Fruit fly (Drosophila melanogaster): ENCODE measurements around the gene bcn92.

The bcn92 gene

DNA sequence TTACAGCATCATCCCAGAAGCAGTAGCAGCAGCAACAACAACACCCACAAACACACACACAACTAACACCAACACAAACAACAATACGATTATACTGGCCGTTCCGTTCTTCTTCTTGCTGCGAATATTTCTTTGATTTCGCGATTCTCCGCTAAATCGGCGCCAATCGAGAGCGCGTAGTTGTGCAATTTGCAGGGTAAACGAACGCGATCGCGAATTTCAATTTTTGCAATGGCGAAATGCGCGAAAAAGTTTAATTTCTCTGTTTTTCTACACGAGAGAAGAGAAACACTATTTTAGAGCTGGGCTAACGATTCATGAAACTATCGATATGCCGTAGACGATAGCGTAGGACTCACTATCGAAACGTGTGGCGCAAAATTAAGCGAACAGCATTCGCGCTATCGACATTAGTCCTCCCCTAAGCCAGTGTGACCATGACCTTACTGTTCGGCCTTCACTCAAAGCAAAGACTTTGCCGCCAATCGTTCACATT is 9.3 kb upstream of the bcn92 start, which contains the start of gene wapl:
Gene wapl, minus strand, starts transcription at position 316 of the 496 bp plus-strand sequence.
- TF ChIP-seq fd59A (GFP tag; optimal IDR thresholded peaks at IDR 0.05), result no peak
- TF ChIP-seq Hr39 (GFP tag; optimal IDR thresholded peaks at IDR 0.05), result peak; percentile 32
- peak; percentile 34 for TF ChIP-seq esn (GFP tag; optimal IDR thresholded peaks at IDR 0.05)
- no peak for TF ChIP-seq CG34406 (GFP tag; optimal IDR thresholded peaks at IDR 0.05)
- no peak for TF ChIP-seq fkh (GFP tag; optimal IDR thresholded peaks at IDR 0.05)
- TF ChIP-seq CG3919 (GFP tag; optimal IDR thresholded peaks at IDR 0.05), result peak; percentile 26
- TF ChIP-seq Sox14 (GFP tag; optimal IDR thresholded peaks at IDR 0.05), result peak; percentile 7
- no peak for TF ChIP-seq fd85E (GFP tag; optimal IDR thresholded peaks at IDR 0.05)
- peak; percentile 51 for TF ChIP-seq Eip78C (GFP tag)
- TF ChIP-seq dac (GFP tag; optimal IDR thresholded peaks at IDR 0.05), result no peak
- no peak for TF ChIP-seq CG32006 (GFP tag; optimal IDR thresholded peaks at IDR 0.05)
- peak; percentile 10 for TF ChIP-seq cyc (GFP tag; optimal IDR thresholded peaks at IDR 0.05)
- TF ChIP-seq CG6276 (GFP tag; optimal IDR thresholded peaks at IDR 0.05), result peak; percentile 19
- peak; percentile 26 for TF ChIP-seq svp (GFP tag)
- no peak for TF ChIP-seq Hr38 (GFP tag; optimal IDR thresholded peaks at IDR 0.05)
- TF ChIP-seq Blimp-1 (GFP tag; optimal IDR thresholded peaks at IDR 0.05), result no peak

DNA sequence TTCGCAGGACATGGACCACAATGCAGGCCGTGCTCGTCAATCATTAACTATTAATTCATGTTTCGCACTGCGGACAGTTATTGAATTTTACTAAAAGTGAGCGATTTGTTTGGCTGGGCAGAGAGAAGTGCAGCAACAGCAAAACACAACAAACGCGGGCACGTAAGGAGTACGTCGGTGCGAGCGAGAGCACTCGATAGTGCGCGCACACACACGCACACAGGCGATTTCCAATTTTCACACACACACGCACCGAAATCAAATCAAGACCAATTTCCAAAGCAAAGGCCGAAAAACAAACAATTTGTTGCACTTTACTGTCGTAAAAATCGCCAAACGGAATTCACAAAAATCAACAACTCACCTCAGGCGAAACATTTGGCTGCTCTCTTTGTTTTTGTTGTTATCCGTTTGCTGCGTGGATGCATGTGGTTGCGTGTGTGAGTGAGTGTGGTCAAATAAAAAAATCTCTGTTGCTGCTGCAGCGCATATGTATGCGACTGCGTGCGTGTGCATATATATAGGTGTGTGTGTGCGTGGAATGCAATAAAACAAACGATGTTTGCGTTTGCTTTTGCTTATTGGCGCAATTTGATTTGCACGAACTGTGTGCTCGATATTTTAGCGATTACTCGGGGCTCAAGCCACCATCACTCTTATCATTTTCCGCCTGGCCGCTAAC is 8.6 kb upstream of the bcn92 start:
- TF ChIP-seq Eip75B (GFP tag; optimal IDR thresholded peaks at IDR 0.05), result no peak
- no peak for TF ChIP-seq achi (GFP tag; optimal IDR thresholded peaks at IDR 0.05)
- TF ChIP-seq Gug (GFP tag; IDR thresholded peaks at IDR 0.05), result no peak
- peak; percentile 42 for TF ChIP-seq fkh (GFP tag; optimal IDR thresholded peaks at IDR 0.05)
- peak; percentile 4 for TF ChIP-seq CG32006 (GFP tag; optimal IDR thresholded peaks at IDR 0.05)
- no peak for TF ChIP-seq Sox102F (GFP tag; optimal IDR thresholded peaks at IDR 0.05)
- TF ChIP-seq Blimp-1 (GFP tag; optimal IDR thresholded peaks at IDR 0.05), result no peak
- TF ChIP-seq Sox15 (GFP tag; optimal IDR thresholded peaks at IDR 0.05), result no peak
- no peak for TF ChIP-seq CG10631 (GFP tag; optimal IDR thresholded peaks at IDR 0.05)
- TF ChIP-seq CG4318 (GFP tag; optimal IDR thresholded peaks at IDR 0.05), result no peak
- no peak for TF ChIP-seq CG3032 (tag; optimal IDR thresholded peaks at IDR 0.05)
- TF ChIP-seq OdsH (GFP tag; optimal IDR thresholded peaks at IDR 0.05), result no peak
- TF ChIP-seq CG16779 (tag; optimal IDR thresholded peaks at IDR 0.05), result no peak
- no peak for TF ChIP-seq Ets96B (tag; optimal IDR thresholded peaks at IDR 0.05)
- TF ChIP-seq CG15336 (GFP tag; IDR thresholded peaks at IDR 0.05), result no peak
- TF ChIP-seq spab (GFP tag; optimal IDR thresholded peaks at IDR 0.05), result no peak
- no peak for TF ChIP-seq CG1621 (tag; optimal IDR thresholded peaks at IDR 0.05)
- no peak for TF ChIP-seq CG11294 (GFP tag; IDR thresholded peaks at IDR 0.05)
- no peak for TF ChIP-seq CG6276 (GFP tag; optimal IDR thresholded peaks at IDR 0.05)
- no peak for TF ChIP-seq CG31627 (GFP tag; optimal IDR thresholded peaks at IDR 0.05)
- no peak for TF ChIP-seq net (GFP tag; optimal IDR thresholded peaks at IDR 0.05)
- no peak for TF ChIP-seq acj6 (GFP tag; optimal IDR thresholded peaks at IDR 0.05)
- TF ChIP-seq CG8119 (GFP tag; IDR thresholded peaks at IDR 0.05), result 0 out of 3 replicates have a peak, but pooled peaks have one; percentile 32
- TF ChIP-seq ss (GFP tag; optimal IDR thresholded peaks at IDR 0.05), result peak in 1 of 2 experiments; percentile 41
- peak; percentile 18 for TF ChIP-seq dac (GFP tag; optimal IDR thresholded peaks at IDR 0.05)
- TF ChIP-seq CG9139 (GFP tag; optimal IDR thresholded peaks at IDR 0.05), result no peak
- TF ChIP-seq Hr39 (GFP tag; optimal IDR thresholded peaks at IDR 0.05), result no peak
- TF ChIP-seq lz (GFP tag; optimal IDR thresholded peaks at IDR 0.05), result no peak
- no peak for TF ChIP-seq CG3919 (GFP tag; optimal IDR thresholded peaks at IDR 0.05)
- TF ChIP-seq Ets21C (GFP tag; optimal IDR thresholded peaks at IDR 0.05), result no peak
- no peak for TF ChIP-seq pdm3 (GFP tag; optimal IDR thresholded peaks at IDR 0.05)
- no peak for TF ChIP-seq CG8319 (GFP tag; optimal IDR thresholded peaks at IDR 0.05)
- no peak for TF ChIP-seq topi (GFP tag; optimal IDR thresholded peaks at IDR 0.05)
- no peak for TF ChIP-seq fd85E (GFP tag; optimal IDR thresholded peaks at IDR 0.05)
- no peak for TF ChIP-seq dsx (GFP tag; optimal IDR thresholded peaks at IDR 0.05; ENCODE audit: poor library complexity, severe bottlenecking)
- TF ChIP-seq CG6854 (GFP tag; optimal IDR thresholded peaks at IDR 0.05), result no peak
- TF ChIP-seq CG6163 (GFP tag; IDR thresholded peaks at IDR 0.05), result no peak
- TF ChIP-seq Sox14 (GFP tag; optimal IDR thresholded peaks at IDR 0.05), result peak; percentile 17
- TF ChIP-seq CG6792 (GFP tag; optimal IDR thresholded peaks at IDR 0.05), result no peak
- TF ChIP-seq CG11902 (GFP tag; optimal IDR thresholded peaks at IDR 0.05), result no peak
- no peak for TF ChIP-seq Hr4 (GFP tag; optimal IDR thresholded peaks at IDR 0.05)

Data from whole organism, prepupa.